Fruit fly (Drosophila melanogaster) whole organism, embryonic: Measurements from ENCODE around the gene CRAT.

Experiments
- Adf1 ChIP-seq: fragments of 200-800 bp; sonication (Bioruptor generic); IDR thresholded peaks from 2 replicates; pipeline ENCODE4 v1.3.6; 2022; ENCODE audit warnings: missing biosample characterization, missing genetic modification characterization
- Antp ChIP-seq: fragments of 200-800 bp; sonication (Bioruptor generic); optimal IDR thresholded peaks from 3 replicates; lab custom pipeline; 2016; ENCODE audit warnings: missing biosample characterization, missing genetic modification characterization
- Atf3 ChIP-seq: fragments of 200-800 bp; sonication (Bioruptor generic); optimal IDR thresholded peaks from 3 replicates; lab custom pipeline; 2016; ENCODE audit warnings: missing biosample characterization, missing genetic modification characterization
- BEAF-32 ChIP-seq: fragments of 200-800 bp; sonication (Bioruptor generic); optimal IDR thresholded peaks from 3 replicates; lab custom pipeline; 2017; ENCODE audit warnings: missing biosample characterization, missing genetic modification characterization, mild to moderate bottlenecking, moderate library complexity, missing genetic modification reagents
- CG10565 ChIP-seq: fragments of 200-800 bp; sonication (Bioruptor generic); optimal IDR thresholded peaks from 3 replicates; lab custom pipeline; 2016; ENCODE audit warnings: missing biosample characterization, mild to moderate bottlenecking, missing genetic modification characterization
- CG12236 ChIP-seq: fragments of 200-800 bp; sonication (Bioruptor generic); optimal IDR thresholded peaks from 2 replicates; lab custom pipeline; 2016; ENCODE audit warnings: missing biosample characterization, missing genetic modification characterization
- CG13296 ChIP-seq: fragments of 200-800 bp; sonication (Bioruptor generic); optimal IDR thresholded peaks from 3 replicates; lab custom pipeline; 2018; ENCODE audit warnings: missing biosample characterization, mild to moderate bottlenecking, missing genetic modification characterization
- CG13424 ChIP-seq: fragments of 200-800 bp; sonication (Bioruptor generic); optimal IDR thresholded peaks from 2 replicates; lab custom pipeline; 2019; ENCODE audit warnings: missing biosample characterization, mild to moderate bottlenecking, missing genetic modification characterization, moderate library complexity
- CG14860 ChIP-seq: fragments of 200-800 bp; sonication (Bioruptor generic); IDR thresholded peaks from 3 replicates; pipeline ENCODE4 v1.3.6; 2022; ENCODE audit warnings: missing biosample characterization, missing genetic modification characterization; ENCODE audit not compliant: partially characterized antibody
- CG31441 ChIP-seq: fragments of 200-800 bp; sonication (Bioruptor generic); IDR thresholded peaks from 2 replicates; pipeline ENCODE4 v1.3.6; 2022; ENCODE audit warnings: missing biosample characterization, missing genetic modification characterization
- CG3163 ChIP-seq: fragments of 200-800 bp; sonication (Bioruptor generic); optimal IDR thresholded peaks from 3 replicates; lab custom pipeline; 2016; ENCODE audit warnings: missing biosample characterization, missing genetic modification characterization
- CG32767 ChIP-seq: fragments of 200-800 bp; sonication (Bioruptor generic); IDR thresholded peaks from 2 replicates; pipeline ENCODE4 v1.3.6; 2022; ENCODE audit warnings: missing biosample characterization, missing genetic modification characterization
- CG33213 ChIP-seq: fragments of 200-800 bp; sonication (Bioruptor generic); optimal IDR thresholded peaks from 3 replicates; lab custom pipeline; 2016; ENCODE audit warnings: missing biosample characterization, missing genetic modification characterization
- CG34422 ChIP-seq: fragments of 200-800 bp; sonication (Bioruptor generic); IDR thresholded peaks from 3 replicates; pipeline ENCODE4 v1.3.6; 2022; ENCODE audit warnings: missing biosample characterization, missing genetic modification characterization
- CG3995 ChIP-seq: fragments of 200-800 bp; sonication (Bioruptor generic); optimal IDR thresholded peaks from 3 replicates; lab custom pipeline; 2016; ENCODE audit warnings: missing biosample characterization, missing genetic modification characterization
- CG5245 ChIP-seq: fragments of 200-800 bp; sonication (Bioruptor generic); optimal IDR thresholded peaks from 3 replicates; lab custom pipeline; 2016; ENCODE audit warnings: missing biosample characterization, missing genetic modification characterization
- CG6854 ChIP-seq: fragments of 200-800 bp; sonication (Bioruptor generic); optimal IDR thresholded peaks from 3 replicates; lab custom pipeline; 2017; ENCODE audit warnings: missing biosample characterization, mild to moderate bottlenecking, missing genetic modification characterization
- CG8388 ChIP-seq: fragments of 200-800 bp; sonication (Bioruptor generic); optimal IDR thresholded peaks from 2 replicates; lab custom pipeline; 2019; ENCODE audit warnings: missing biosample characterization, mild to moderate bottlenecking, missing genetic modification characterization, moderate library complexity
- Dad ChIP-seq: fragments of 200-800 bp; sonication (Bioruptor generic); optimal IDR thresholded peaks from 3 replicates; lab custom pipeline; 2016; ENCODE audit warnings: missing biosample characterization, missing genetic modification characterization
- E2f1 ChIP-seq: fragments of 200-800 bp; sonication (Bioruptor generic); IDR thresholded peaks from 2 replicates; pipeline ENCODE4 v1.3.6; 2022; ENCODE audit warnings: missing biosample characterization, missing genetic modification characterization
- ERR ChIP-seq: fragments of 200-800 bp; sonication (Bioruptor generic); optimal IDR thresholded peaks from 2 replicates; lab custom pipeline; 2016; ENCODE audit warnings: missing biosample characterization, missing genetic modification characterization
- Eip74EF ChIP-seq, 2 experiments: fragments of 200-800 bp in 1 of 2; fragments of >200 bp in 1 of 2; sonication (Bioruptor generic) in 1 of 2; optimal IDR thresholded peaks; 2 replicates each; lab custom pipeline; 2017 to 2019; ENCODE audit warnings: missing biosample characterization in 2 of 2, missing genetic modification characterization in 2 of 2, mild to moderate bottlenecking in 1 of 2, moderate library complexity in 1 of 2
- HmgZ ChIP-seq: fragments of 200-800 bp; sonication (Bioruptor generic); optimal IDR thresholded peaks from 2 replicates; lab custom pipeline; 2018; ENCODE audit warnings: missing biosample characterization, mild to moderate bottlenecking, missing genetic modification characterization
- MTF-1 ChIP-seq: fragments of 200-800 bp; sonication (Bioruptor generic); optimal IDR thresholded peaks from 2 replicates; lab custom pipeline; 2018; ENCODE audit warnings: missing biosample characterization, mild to moderate bottlenecking, missing genetic modification characterization, borderline replicate concordance
- Oli ChIP-seq: fragments of 200-800 bp; sonication (Bioruptor generic); optimal IDR thresholded peaks from 2 replicates; lab custom pipeline; 2018; ENCODE audit warnings: missing biosample characterization, mild to moderate bottlenecking, missing genetic modification characterization, moderate library complexity
- Opbp ChIP-seq: fragments of 200-800 bp; sonication (Bioruptor generic); IDR thresholded peaks from 3 replicates; pipeline ENCODE4 v1.3.6; 2022; ENCODE audit warnings: missing biosample characterization, missing genetic modification characterization; ENCODE audit not compliant: partially characterized antibody
- Six4 ChIP-seq: fragments of 200-800 bp; sonication (Bioruptor generic); optimal IDR thresholded peaks from 2 replicates; lab custom pipeline; 2016; ENCODE audit warnings: missing biosample characterization, missing genetic modification characterization
- Sox102F ChIP-seq: fragments of 200-800 bp; sonication (Bioruptor generic); optimal IDR thresholded peaks from 2 replicates; lab custom pipeline; 2018; ENCODE audit warnings: missing biosample characterization, mild to moderate bottlenecking, missing genetic modification characterization, moderate library complexity
- Sry-β ChIP-seq: fragments of 200-800 bp; sonication (Bioruptor generic); optimal IDR thresholded peaks from 2 replicates; lab custom pipeline; 2018; ENCODE audit warnings: missing biosample characterization, mild to moderate bottlenecking, missing genetic modification characterization, moderate library complexity
- Sry-δ ChIP-seq: fragments of 200-800 bp; sonication (Bioruptor generic); optimal IDR thresholded peaks from 2 replicates; lab custom pipeline; 2016; ENCODE audit warnings: missing biosample characterization, missing genetic modification characterization
- az2 ChIP-seq: fragments of 200-800 bp; sonication (Bioruptor generic); optimal IDR thresholded peaks from 3 replicates; lab custom pipeline; 2016; ENCODE audit warnings: missing biosample characterization, missing genetic modification characterization
- br ChIP-seq: fragments of >200 bp; optimal IDR thresholded peaks from 2 replicates; lab custom pipeline; 2017
- cas ChIP-seq: fragments of 200-800 bp; sonication (Bioruptor generic); IDR thresholded peaks from 2 replicates; pipeline ENCODE4 v1.3.6; 2022; ENCODE audit warnings: missing biosample characterization, missing genetic modification characterization
- croc ChIP-seq: fragments of 200-800 bp; sonication (Bioruptor generic); conservative IDR thresholded peaks from 3 replicates; pipeline ENCODE4 v1.3.6; 2022; ENCODE audit warnings: missing biosample characterization, missing genetic modification characterization
- fu2 ChIP-seq: fragments of 200-800 bp; sonication (Bioruptor generic); optimal IDR thresholded peaks from 2 replicates; lab custom pipeline; 2016; ENCODE audit warnings: missing biosample characterization, missing genetic modification characterization
- gcm2 ChIP-seq: fragments of 200-800 bp; sonication (Bioruptor generic); optimal IDR thresholded peaks from 2 replicates; lab custom pipeline; 2016; ENCODE audit warnings: missing biosample characterization, missing genetic modification characterization
- grau ChIP-seq: fragments of 200-800 bp; optimal IDR thresholded peaks from 3 replicates; lab custom pipeline; 2019; ENCODE audit warnings: missing biosample characterization, mild to moderate bottlenecking, missing genetic modification characterization, moderate library complexity
- gsb-n ChIP-seq: fragments of 200-800 bp; sonication (Bioruptor generic); optimal IDR thresholded peaks from 3 replicates; lab custom pipeline; 2018; ENCODE audit warnings: missing biosample characterization, mild to moderate bottlenecking, missing genetic modification characterization
- h ChIP-seq: fragments of >200 bp; optimal IDR thresholded peaks from 2 replicates; lab custom pipeline; 2017
- inv ChIP-seq: fragments of 200-800 bp; sonication (Bioruptor generic); IDR thresholded peaks from 2 replicates; pipeline ENCODE4 v1.3.6; 2022; ENCODE audit warnings: missing biosample characterization, missing genetic modification characterization; ENCODE audit not compliant: partially characterized antibody
- lab ChIP-seq: fragments of 200-800 bp; sonication (Bioruptor generic); optimal IDR thresholded peaks from 3 replicates; lab custom pipeline; 2017; ENCODE audit warnings: missing biosample characterization, missing genetic modification characterization, mild to moderate bottlenecking, moderate library complexity, missing genetic modification reagents
- pum ChIP-seq: fragments of 200-800 bp; sonication (Bioruptor generic); optimal IDR thresholded peaks from 2 replicates; lab custom pipeline; 2016; ENCODE audit warnings: missing biosample characterization, missing genetic modification characterization
- sens ChIP-seq: fragments of 200-800 bp; sonication (Bioruptor generic); peaks from one replicate; lab custom pipeline; 2016; ENCODE audit warnings: missing biosample characterization, missing genetic modification characterization
- sim ChIP-seq: fragments of 200-800 bp; sonication (Bioruptor generic); IDR thresholded peaks from 2 replicates; pipeline ENCODE4 v1.3.6; 2022; ENCODE audit warnings: missing biosample characterization, missing genetic modification characterization
- slou ChIP-seq: fragments of 200-800 bp; sonication (Bioruptor generic); optimal IDR thresholded peaks from 3 replicates; lab custom pipeline; 2016; ENCODE audit warnings: missing biosample characterization, missing genetic modification characterization
- ssp ChIP-seq: fragments of 200-800 bp; sonication (Bioruptor generic); IDR thresholded peaks from 2 replicates; pipeline ENCODE4 v1.3.6; 2022; ENCODE audit warnings: missing biosample characterization, missing genetic modification characterization
- tap ChIP-seq: fragments of 200-800 bp; optimal IDR thresholded peaks from 3 replicates; lab custom pipeline; 2019; ENCODE audit warnings: missing biosample characterization, mild to moderate bottlenecking, missing genetic modification characterization, moderate library complexity
- toy ChIP-seq: fragments of 200-800 bp; sonication (Bioruptor generic); IDR thresholded peaks from 2 replicates; pipeline ENCODE4 v1.3.6; 2022; ENCODE audit warnings: missing biosample characterization, missing genetic modification characterization
- ttk ChIP-seq: fragments of 200-800 bp; sonication (Bioruptor generic); IDR thresholded peaks from 2 replicates; pipeline ENCODE4 v2.1.2; 2022; ENCODE audit warnings: missing biosample characterization, missing genetic modification characterization
- usp ChIP-seq: fragments of >200 bp; optimal IDR thresholded peaks from 2 replicates; lab custom pipeline; 2017; ENCODE audit warnings: missing biosample characterization, missing genetic modification characterization
- wor ChIP-seq: fragments of 200-800 bp; sonication (Bioruptor generic); IDR thresholded peaks from 2 replicates; pipeline ENCODE4 v1.3.6; 2022; ENCODE audit warnings: missing biosample characterization, missing genetic modification characterization

The CRAT gene

dm6 chr3R:6404174-6404573 is 28.3 kb upstream of the CRAT start (continued):
- TF ChIP-seq CG12236 (GFP tag; lab: Kevin White, UChicago) (peak; percentile 64), h (no peak), Antp (peak; percentile 67), grau (peak; percentile 80), CG3163 (GFP tag; lab: Kevin White, UChicago) (peak; percentile 35), slou (peak; percentile 67), lab (GFP tag; lab: Kevin White, UChicago) (peak; percentile 88), fu2 (GFP tag; lab: Kevin White, UChicago) (peak; percentile 42), sens (GFP tag; lab: Kevin White, UChicago) (peak; percentile 92), CG10565 (GFP tag; lab: Kevin White, UChicago) (no peak), CG13296 (peak; percentile 63), CG6854 (GFP tag; lab: Kevin White, UChicago) (peak; percentile 36), CG34422 (GFP tag; lab: Robert Waterston, UW) (no peak; the same call in none of the 3 replicates), CG32767 (GFP tag; lab: Robert Waterston, UW) (peak; percentile 85; the same call in 1 of the 2 replicates), Eip74EF (GFP tag; optimal IDR thresholded peaks at IDR 0.05; lab: Kevin White, UChicago) (peak in 1 of 2 experiments; percentile 46), Opbp (GFP tag; lab: Robert Waterston, UW) (no peak), CG13424 (tag; lab: Kevin White, UChicago) (peak; percentile 79), BEAF-32 (no peak), Six4 (peak; percentile 54), CG31441 (GFP tag; lab: Robert Waterston, UW) (peak; percentile 85), MTF-1 (peak; percentile 56), inv (GFP tag; lab: Robert Waterston, UW) (no peak), CG5245 (GFP tag; lab: Kevin White, UChicago) (peak; percentile 68), E2f1 (GFP tag; lab: Robert Waterston, UW) (peak; percentile 87), az2 (peak; percentile 81), toy (no peak; the same call in 1 of the 2 replicates), tap (tag; lab: Kevin White, UChicago) (peak; percentile 70), ERR (GFP tag; lab: Kevin White, UChicago) (no peak), usp (no peak), CG33213 (peak; percentile 51), croc (GFP tag; lab: Robert Waterston, UW) (peak; percentile 68), Dad (GFP tag; lab: Kevin White, UChicago) (peak; percentile 36), gsb-n (peak; percentile 78), HmgZ (tag; lab: Kevin White, UChicago) (peak; percentile 67), ttk (GFP tag; lab: Robert Waterston, UW) (peak; percentile 87; the same call in 1 of the 2 replicates), Adf1 (GFP tag; lab: Robert Waterston, UW) (no peak), sim (GFP tag; lab: Robert Waterston, UW) (peak; percentile 89), CG14860 (no peak), pum (GFP tag; lab: Kevin White, UChicago) (peak; percentile 66), br (no peak), CG8388 (GFP tag; lab: Kevin White, UChicago) (peak; percentile 81), cas (GFP tag; lab: Robert Waterston, UW) (peak; percentile 77), Sry-β (GFP tag; lab: Kevin White, UChicago) (no peak), CG3995 (GFP tag; lab: Kevin White, UChicago) (no peak), Sox102F (GFP tag; lab: Kevin White, UChicago) (peak; percentile 89), Oli (peak; percentile 81), wor (GFP tag; lab: Robert Waterston, UW) (peak; percentile 78), Atf3 (GFP tag; lab: Kevin White, UChicago) (peak; percentile 56), Sry-δ (GFP tag; lab: Kevin White, UChicago) (peak; percentile 32), gcm2 (GFP tag; lab: Kevin White, UChicago) (peak; percentile 52), ssp (GFP tag; lab: Robert Waterston, UW) (no peak)
